Worm (Caenorhabditis elegans) whole organism, L2 larva: ENCODE results near the gene W05E10.5.

Experiments
- C34F6.9 ChIP-seq: fragments of 150-350 bp; optimal IDR thresholded peaks from 2 replicates; lab custom pipeline; 2014; ENCODE audit warnings: missing biosample characterization, missing genetic modification characterization
- R02D3.7 ChIP-seq: fragments of 150-350 bp; optimal IDR thresholded peaks from 2 replicates; lab custom pipeline; 2014; ENCODE audit warnings: missing biosample characterization, missing genetic modification characterization
- Y55F3AM.14 ChIP-seq: fragments of 200-800 bp; sonication (Bioruptor generic); optimal IDR thresholded peaks from 2 replicates; lab custom pipeline; 2018; ENCODE audit warnings: mild to moderate bottlenecking, missing genetic modification characterization, missing compliant biosample characterization
- ZK546.5 ChIP-seq: sonication (generic microtip); optimal IDR thresholded peaks from 2 replicates; lab custom pipeline; 2017; ENCODE audit warnings: missing biosample characterization, missing genetic modification characterization
- alr-1 ChIP-seq: fragments of 150-350 bp; optimal IDR thresholded peaks from 2 replicates; lab custom pipeline; 2014; ENCODE audit warnings: missing biosample characterization, missing genetic modification characterization
- aly-2 ChIP-seq: fragments of 150-350 bp; optimal IDR thresholded peaks from 2 replicates; lab custom pipeline; 2014; ENCODE audit warnings: missing biosample characterization, missing genetic modification characterization
- ama-1 ChIP-seq: fragments of 150-350 bp; optimal IDR thresholded peaks from 2 replicates; lab custom pipeline; 2018; ENCODE audit warnings: inconsistent platforms
- ceh-82 ChIP-seq: fragments of 150-350 bp; optimal IDR thresholded peaks from 2 replicates; lab custom pipeline; 2014; ENCODE audit warnings: missing biosample characterization, missing genetic modification characterization
- crh-2 ChIP-seq: sonication (generic microtip); optimal IDR thresholded peaks from 2 replicates; lab custom pipeline; 2017; ENCODE audit warnings: missing biosample characterization, missing genetic modification characterization
- dmd-4 ChIP-seq: sonication (generic microtip); optimal IDR thresholded peaks from 2 replicates; lab custom pipeline; 2017; ENCODE audit warnings: missing biosample characterization, missing genetic modification characterization
- egl-27 ChIP-seq: sonication (generic microtip); optimal IDR thresholded peaks from 3 replicates; lab custom pipeline; 2017; ENCODE audit warnings: missing biosample characterization, missing genetic modification reagents, missing genetic modification characterization
- elt-1 ChIP-seq: fragments of 150-350 bp; optimal IDR thresholded peaks from 2 replicates; lab custom pipeline; 2014; ENCODE audit warnings: missing biosample characterization, missing genetic modification characterization
- lin-11 ChIP-seq: fragments of 150-350 bp; sonication (generic microtip); optimal IDR thresholded peaks from 2 replicates; lab custom pipeline; 2014; ENCODE audit warnings: missing biosample characterization, missing genetic modification characterization, inconsistent platforms, mixed read lengths
- lsy-2 ChIP-seq, 2 experiments: fragments of 150-350 bp in 1 of 2; sonication (generic microtip) in 1 of 2; optimal IDR thresholded peaks; 2 replicates each; lab custom pipeline; 2014 to 2017; ENCODE audit warnings: missing biosample characterization in 2 of 2, missing genetic modification characterization in 2 of 2
- mbf-1 ChIP-seq: sonication (generic microtip); optimal IDR thresholded peaks from 2 replicates; lab custom pipeline; 2017; ENCODE audit warnings: missing biosample characterization, missing genetic modification characterization
- mdl-1 ChIP-seq, 2 experiments: fragments of 150-350 bp in 1 of 2; sonication (generic microtip) in 1 of 2; optimal IDR thresholded peaks; 2 replicates each; lab custom pipeline; 2017; ENCODE audit warnings: missing biosample characterization in 2 of 2, missing genetic modification characterization in 2 of 2
- nhr-11 ChIP-seq: fragments of 150-350 bp; optimal IDR thresholded peaks from 2 replicates; lab custom pipeline; 2014; ENCODE audit warnings: missing biosample characterization, missing genetic modification characterization
- nhr-12 ChIP-seq: fragments of 150-350 bp; optimal IDR thresholded peaks from 2 replicates; lab custom pipeline; 2014; ENCODE audit warnings: missing biosample characterization, missing genetic modification characterization
- nhr-129 ChIP-seq: fragments of 150-350 bp; optimal IDR thresholded peaks from 2 replicates; lab custom pipeline; 2014; ENCODE audit warnings: missing biosample characterization, missing genetic modification characterization
- nhr-23 ChIP-seq: fragments of 150-350 bp; optimal IDR thresholded peaks from 2 replicates; lab custom pipeline; 2014; ENCODE audit warnings: missing biosample characterization, missing genetic modification reagents, missing genetic modification characterization
- nhr-237 ChIP-seq: fragments of 150-350 bp; optimal IDR thresholded peaks from 2 replicates; lab custom pipeline; 2014; ENCODE audit warnings: missing biosample characterization, missing genetic modification characterization
- nhr-25 ChIP-seq: fragments of 150-350 bp; sonication (generic microtip); optimal IDR thresholded peaks from 3 replicates; lab custom pipeline; 2014; ENCODE audit warnings: missing biosample characterization, missing genetic modification characterization
- nhr-6 ChIP-seq: fragments of 150-350 bp; optimal IDR thresholded peaks from 2 replicates; lab custom pipeline; 2014; ENCODE audit warnings: missing biosample characterization, missing genetic modification characterization
- nhr-77 ChIP-seq: fragments of 150-350 bp; optimal IDR thresholded peaks from 2 replicates; lab custom pipeline; 2014; ENCODE audit warnings: missing biosample characterization, missing genetic modification characterization
- peb-1 ChIP-seq: fragments of 150-350 bp; optimal IDR thresholded peaks from 2 replicates; lab custom pipeline; 2014; ENCODE audit warnings: missing biosample characterization, missing genetic modification characterization
- sem-4 ChIP-seq: fragments of 150-350 bp; optimal IDR thresholded peaks from 2 replicates; lab custom pipeline; 2014; ENCODE audit warnings: missing biosample characterization, missing genetic modification reagents, missing genetic modification characterization
- skn-1 ChIP-seq: sonication (generic microtip); optimal IDR thresholded peaks from 2 replicates; lab custom pipeline; 2017; ENCODE audit warnings: missing biosample characterization, missing genetic modification characterization
- sma-3 ChIP-seq: sonication (generic microtip); optimal IDR thresholded peaks from 2 replicates; lab custom pipeline; 2016; ENCODE audit warnings: missing genetic modification reagents, missing genetic modification characterization, missing compliant biosample characterization
- sma-9 ChIP-seq, 2 experiments: fragments of 150-350 bp in 1 of 2; sonication (generic microtip) in 1 of 2; optimal IDR thresholded peaks; 2 replicates each; lab custom pipeline; 2014 to 2016; ENCODE audit warnings: missing genetic modification characterization in 2 of 2, mild to moderate bottlenecking in 1 of 2, missing biosample characterization in 1 of 2, missing compliant biosample characterization in 1 of 2, missing genetic modification reagents in 1 of 2, moderate library complexity in 1 of 2
- snpc-4 ChIP-seq: fragments of 150-350 bp; optimal IDR thresholded peaks from 2 replicates; lab custom pipeline; 2014; ENCODE audit warnings: missing biosample characterization, missing genetic modification characterization
- unc-39 ChIP-seq: fragments of 150-350 bp; optimal IDR thresholded peaks from 2 replicates; lab custom pipeline; 2014; ENCODE audit warnings: missing biosample characterization, missing genetic modification characterization
- unc-55 ChIP-seq: fragments of 150-350 bp; sonication (generic microtip); optimal IDR thresholded peaks from 3 replicates; lab custom pipeline; 2014; ENCODE audit warnings: missing biosample characterization, missing genetic modification reagents, missing genetic modification characterization
- unc-62 ChIP-seq: fragments of 150-350 bp; optimal IDR thresholded peaks from 2 replicates; lab custom pipeline; 2014; ENCODE audit warnings: missing biosample characterization, missing genetic modification reagents, missing genetic modification characterization
- zag-1 ChIP-seq: fragments of 150-350 bp; optimal IDR thresholded peaks from 2 replicates; lab custom pipeline; 2014; ENCODE audit warnings: missing biosample characterization, missing genetic modification characterization
- ztf-1 ChIP-seq: fragments of 200-800 bp; sonication (Bioruptor generic); conservative IDR thresholded peaks from 2 replicates; pipeline ENCODE4 v1.3.6; 2022; ENCODE audit warnings: missing genetic modification characterization, missing compliant biosample characterization
- ztf-11 ChIP-seq: sonication (generic microtip); optimal IDR thresholded peaks from 2 replicates; lab custom pipeline; 2017; ENCODE audit warnings: missing biosample characterization, missing genetic modification characterization
- ztf-4 ChIP-seq: fragments of 150-350 bp; optimal IDR thresholded peaks from 2 replicates; lab custom pipeline; 2014; ENCODE audit warnings: missing biosample characterization, missing genetic modification characterization

The W05E10.5 gene

DNA sequence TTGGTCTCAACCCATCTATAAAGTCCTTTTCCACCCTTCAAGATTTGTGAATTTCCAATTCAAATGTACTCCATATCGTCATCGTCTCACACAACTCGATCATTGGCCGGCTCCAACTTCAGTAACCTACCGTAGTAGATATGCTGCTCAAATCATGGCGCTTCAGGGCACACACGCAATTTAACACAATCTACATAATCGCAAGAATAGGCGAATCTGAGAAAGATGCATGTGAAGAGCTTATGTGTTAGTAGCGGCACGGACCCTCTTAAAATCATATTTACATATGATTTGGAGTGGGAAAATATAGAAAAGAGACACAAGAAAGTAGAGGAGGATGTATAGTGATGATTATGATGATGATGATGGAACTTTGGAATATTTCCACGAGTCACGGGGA is 16.3 kb upstream of the W05E10.5 start:
- no peak for TF ChIP-seq nhr-12
- no peak for TF ChIP-seq ztf-4
- no peak for TF ChIP-seq nhr-237 (tag; lab: Kevin White, UChicago)
- no peak for TF ChIP-seq sma-3
- no peak for TF ChIP-seq nhr-77 (tag; lab: Kevin White, UChicago)
- TF ChIP-seq ztf-11 (tag; lab: Kevin White, UChicago), result no peak
- no peak for TF ChIP-seq snpc-4 (tag; lab: Kevin White, UChicago)
- TF ChIP-seq dmd-4 (tag; lab: Kevin White, UChicago), result no peak
- no peak for TF ChIP-seq alr-1 (tag; lab: Kevin White, UChicago)
- TF ChIP-seq elt-1 (tag; lab: Kevin White, UChicago), result no peak
- no peak for TF ChIP-seq unc-62 (GFP tag; lab: Kevin White, UChicago)
- no peak for TF ChIP-seq R02D3.7
- no peak for TF ChIP-seq nhr-11 (tag; lab: Kevin White, UChicago)
- no peak for TF ChIP-seq nhr-23
- no peak for TF ChIP-seq lin-11 (tag; lab: Kevin White, UChicago)
- TF ChIP-seq ceh-82, result no peak
- no peak for TF ChIP-seq mdl-1 (tag; optimal IDR thresholded peaks at IDR 0.05; lab: Kevin White, UChicago)
- TF ChIP-seq ama-1, result no peak
- TF ChIP-seq sma-9 (GFP tag; optimal IDR thresholded peaks at IDR 0.05; lab: Kevin White, UChicago), result no peak
- TF ChIP-seq sma-9 (tag; optimal IDR thresholded peaks at IDR 0.05; lab: Kevin White, UChicago), result no peak

DNA sequence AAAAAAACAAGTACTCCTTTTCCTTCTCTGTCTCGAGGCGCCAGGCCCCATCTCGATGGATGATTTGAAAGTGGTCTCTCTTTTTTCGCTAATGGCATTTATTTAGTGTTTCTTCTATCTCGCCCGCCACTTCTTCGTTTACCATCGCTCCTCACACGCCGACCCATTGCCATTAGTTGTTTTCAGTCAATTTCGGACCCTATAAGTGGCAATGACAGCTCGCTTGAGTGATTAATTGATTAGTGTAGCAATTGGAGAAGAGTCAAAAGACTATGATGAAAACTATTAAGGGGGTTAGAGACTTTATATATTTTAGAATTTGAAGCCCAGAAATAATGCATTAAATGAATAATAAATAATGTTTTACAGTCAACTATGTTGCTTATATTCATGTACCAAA is 10.9 kb upstream of the W05E10.5 start:
- TF ChIP-seq nhr-11 (tag; lab: Kevin White, UChicago), result no peak
- TF ChIP-seq crh-2 (tag; lab: Kevin White, UChicago), result no peak
- no peak for TF ChIP-seq elt-1 (tag; lab: Kevin White, UChicago)

DNA sequence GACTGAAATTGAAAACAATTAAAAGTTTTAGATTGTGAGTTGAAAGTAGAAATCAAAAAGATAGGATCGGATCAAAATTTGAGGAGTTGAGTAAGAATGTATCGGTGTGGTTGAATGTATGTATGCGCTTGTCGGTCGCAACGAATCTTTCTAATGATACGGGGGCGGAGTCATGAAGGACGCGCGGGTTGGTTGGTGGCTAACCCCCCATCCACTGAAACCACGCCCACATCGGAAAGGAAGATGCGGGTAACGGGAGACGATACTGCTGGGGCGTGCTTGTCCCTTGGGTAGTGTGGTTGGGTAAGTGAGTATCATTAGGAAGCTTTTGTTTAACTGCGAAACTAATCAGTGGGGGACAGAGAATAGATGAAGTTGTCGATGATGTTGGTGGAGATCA is 9.9 kb upstream of the W05E10.5 start, which contains the start of gene ceh-32:
TSS of gene ceh-32 (minus strand) at position 2 of the 400 bp plus-strand sequence.
- TF ChIP-seq lsy-2 (tag; optimal IDR thresholded peaks at IDR 0.05; lab: Kevin White, UChicago) (no peak), Y55F3AM.14 (no peak), nhr-129 (tag; lab: Kevin White, UChicago) (no peak), ztf-11 (tag; lab: Kevin White, UChicago) (no peak), mdl-1 (tag; optimal IDR thresholded peaks at IDR 0.05; lab: Kevin White, UChicago) (no peak), ZK546.5 (no peak), C34F6.9 (no peak), peb-1 (tag; lab: Kevin White, UChicago) (no peak), nhr-11 (tag; lab: Kevin White, UChicago) (no peak), ztf-4 (no peak), nhr-6 (tag; lab: Kevin White, UChicago) (no peak), sem-4 (tag; lab: Kevin White, UChicago) (no peak), nhr-25 (tag; lab: Kevin White, UChicago) (no peak), unc-55 (GFP tag; lab: Kevin White, UChicago) (no peak), nhr-237 (tag; lab: Kevin White, UChicago) (no peak), dmd-4 (tag; lab: Kevin White, UChicago) (no peak)

DNA sequence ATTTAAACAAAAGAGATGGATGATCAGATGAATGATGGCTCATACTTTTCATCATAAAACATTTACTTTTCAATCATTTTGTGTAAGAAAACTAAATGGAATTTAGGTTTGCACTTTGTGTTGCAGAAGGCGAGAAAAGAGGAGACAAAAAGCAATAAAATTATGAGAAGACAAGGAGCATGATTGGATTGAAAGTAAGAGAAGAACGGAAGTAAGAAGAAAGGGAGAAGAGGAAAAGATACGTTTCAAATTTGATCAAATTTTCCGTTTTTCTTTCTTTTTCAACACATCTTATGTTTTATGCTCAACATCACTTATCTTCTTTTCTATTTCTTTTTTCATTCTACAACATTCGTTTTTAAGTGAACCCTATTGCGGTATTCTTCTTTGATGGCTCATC is 9.2 kb upstream of the W05E10.5 start:
- no peak for TF ChIP-seq nhr-12
- no peak for TF ChIP-seq crh-2 (tag; lab: Kevin White, UChicago)
- TF ChIP-seq unc-62 (GFP tag; lab: Kevin White, UChicago), result no peak
- no peak for TF ChIP-seq skn-1
- no peak for TF ChIP-seq lsy-2 (tag; optimal IDR thresholded peaks at IDR 0.05; lab: Kevin White, UChicago)
- TF ChIP-seq peb-1 (tag; lab: Kevin White, UChicago), result no peak
- TF ChIP-seq R02D3.7, result no peak
- no peak for TF ChIP-seq zag-1
- no peak for TF ChIP-seq sma-3
- no peak for TF ChIP-seq aly-2 (tag; lab: Kevin White, UChicago)
- no peak for TF ChIP-seq egl-27 (tag; lab: Kevin White, UChicago)
- no peak for TF ChIP-seq lin-11 (tag; lab: Kevin White, UChicago)
- TF ChIP-seq mbf-1, result no peak
- TF ChIP-seq nhr-25 (tag; lab: Kevin White, UChicago), result no peak
- no peak for TF ChIP-seq dmd-4 (tag; lab: Kevin White, UChicago)
- no peak for TF ChIP-seq elt-1 (tag; lab: Kevin White, UChicago)
- TF ChIP-seq ama-1, result no peak

DNA sequence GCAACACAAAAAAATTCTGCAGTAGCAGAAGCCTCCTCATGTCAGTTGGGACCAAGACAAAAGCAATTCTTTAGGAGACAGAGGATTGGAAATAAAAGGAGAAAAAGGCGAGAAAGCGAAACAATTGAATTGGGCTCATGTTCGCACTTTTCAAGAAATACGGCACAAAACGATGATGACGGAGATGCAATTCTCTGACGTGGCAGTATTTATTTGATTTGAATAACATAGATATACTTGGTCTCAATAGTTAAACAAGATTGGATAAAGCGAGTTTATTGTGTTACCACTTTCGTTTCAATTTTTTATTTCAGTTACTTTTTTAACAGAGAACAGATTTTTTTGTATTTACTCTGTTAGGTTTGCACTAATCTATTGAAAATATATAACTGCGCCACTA is 2.0 kb upstream of the W05E10.5 start:
- TF ChIP-seq sem-4 (tag; lab: Kevin White, UChicago), result peak; percentile 66
- no peak for TF ChIP-seq unc-39 (tag; lab: Kevin White, UChicago)
- peak; percentile 28 for TF ChIP-seq crh-2 (tag; lab: Kevin White, UChicago)
- no peak for TF ChIP-seq ztf-1 (GFP tag; lab: Robert Waterston, UW)
- peak; percentile 6 for TF ChIP-seq zag-1
- TF ChIP-seq mdl-1 (tag; optimal IDR thresholded peaks at IDR 0.05; lab: Kevin White, UChicago), result no peak
- TF ChIP-seq lsy-2 (tag; optimal IDR thresholded peaks at IDR 0.05; lab: Kevin White, UChicago), result peak in 1 of 2 experiments; percentile 16
